Worm (Caenorhabditis elegans): ENCODE measurements around the gene C23G10.10.

- TF ChIP-seq mes-4 (tag; optimal IDR thresholded peaks at IDR 0.05) (no peak), somi-1 (GFP tag; optimal IDR thresholded peaks at IDR 0.05) (no peak), C06A6.2 (GFP tag; conservative IDR thresholded peaks at IDR 0.05) (no peak), hsf-1 (GFP tag; IDR thresholded peaks at IDR 0.05) (no peak), ceh-27 (GFP tag; optimal IDR thresholded peaks at IDR 0.05) (no peak), F22D6.2 (tag; optimal IDR thresholded peaks at IDR 0.05) (no peak), Y67H2A.10 (GFP tag; conservative IDR thresholded peaks at IDR 0.05) (no peak), egl-18 (GFP tag; IDR thresholded peaks at IDR 0.05) (no peak), nhr-90 (tag; optimal IDR thresholded peaks at IDR 0.05) (no peak), unc-130 (GFP tag; optimal IDR thresholded peaks at IDR 0.05) (no peak), unc-62 (GFP tag; optimal IDR thresholded peaks at IDR 0.05) (no peak), die-1 (tag; optimal IDR thresholded peaks at IDR 0.05) (no peak), dox-1 (GFP tag; IDR thresholded peaks at IDR 0.05) (no peak)
These were observed 37.6 kb downstream of the C23G10.10 start for ce11 chrIII:6176172-6176571.
